Fruit fly (Drosophila melanogaster) whole organism, embryonic: ENCODE measurements around the gene wisp.

ENCODE experiments used
- ATbp ChIP-seq: fragments of 200-800 bp; sonication (Bioruptor generic); optimal IDR thresholded peaks from 2 replicates; lab custom pipeline; 2017; ENCODE audit warnings: missing biosample characterization, mild to moderate bottlenecking, missing genetic modification characterization, missing genetic modification reagents
- Ada2b ChIP-seq: fragments of 200-800 bp; sonication (Bioruptor generic); IDR thresholded peaks from 2 replicates; pipeline ENCODE4 v1.3.6; 2022; ENCODE audit warnings: missing biosample characterization, missing genetic modification characterization
- Atf6 ChIP-seq: fragments of 200-800 bp; sonication (Bioruptor generic); IDR thresholded peaks from 2 replicates; pipeline ENCODE4 v1.3.6; 2022; ENCODE audit warnings: missing biosample characterization, missing genetic modification characterization
- CG10209 ChIP-seq: fragments of 200-800 bp; sonication (Bioruptor generic); optimal IDR thresholded peaks from 3 replicates; lab custom pipeline; 2017; ENCODE audit warnings: missing biosample characterization, mild to moderate bottlenecking, missing genetic modification characterization, missing genetic modification reagents
- CG11085 ChIP-seq: fragments of 200-800 bp; sonication (Bioruptor generic); IDR thresholded peaks from 2 replicates; pipeline ENCODE4 v1.3.6; 2022; ENCODE audit warnings: missing biosample characterization, missing genetic modification characterization
- CG12155 ChIP-seq: fragments of 200-800 bp; sonication (Bioruptor generic); optimal IDR thresholded peaks from 3 replicates; lab custom pipeline; 2016; ENCODE audit warnings: missing biosample characterization, missing genetic modification characterization
- CG12942 ChIP-seq: fragments of 200-800 bp; sonication (Bioruptor generic); optimal IDR thresholded peaks from 3 replicates; lab custom pipeline; 2016; ENCODE audit warnings: missing biosample characterization, missing genetic modification characterization
- CG13287 ChIP-seq: fragments of 200-800 bp; sonication (Bioruptor generic); IDR thresholded peaks from 2 replicates; pipeline ENCODE4 v1.3.6; 2022; ENCODE audit warnings: missing biosample characterization, missing genetic modification characterization; ENCODE audit not compliant: partially characterized antibody
- CG14441 ChIP-seq: fragments of 200-800 bp; sonication (Bioruptor generic); IDR thresholded peaks from 2 replicates; pipeline ENCODE4 v1.3.6; 2022; ENCODE audit warnings: missing biosample characterization, missing genetic modification characterization
- CG1602 ChIP-seq: fragments of 200-800 bp; sonication (Bioruptor generic); optimal IDR thresholded peaks from 3 replicates; lab custom pipeline; 2016; ENCODE audit warnings: missing biosample characterization, missing genetic modification characterization
- CG16779 ChIP-seq: fragments of 200-800 bp; sonication (Bioruptor generic); IDR thresholded peaks from 2 replicates; pipeline ENCODE4 v1.3.6; 2022; ENCODE audit warnings: missing biosample characterization, missing genetic modification characterization
- CG17186 ChIP-seq: fragments of 200-800 bp; sonication (Bioruptor generic); optimal IDR thresholded peaks from 3 replicates; lab custom pipeline; 2017; ENCODE audit warnings: missing biosample characterization, missing genetic modification reagents, missing genetic modification characterization
- CG17359 ChIP-seq: fragments of 200-800 bp; sonication (Bioruptor generic); optimal IDR thresholded peaks from 3 replicates; lab custom pipeline; 2018; ENCODE audit warnings: missing biosample characterization, mild to moderate bottlenecking, missing genetic modification characterization, moderate library complexity
- CG2120 ChIP-seq: fragments of 200-800 bp; sonication (Bioruptor generic); optimal IDR thresholded peaks from 3 replicates; lab custom pipeline; 2016; ENCODE audit warnings: missing biosample characterization, missing genetic modification characterization
- CG30403 ChIP-seq: fragments of 200-800 bp; sonication (Bioruptor generic); optimal IDR thresholded peaks from 3 replicates; lab custom pipeline; 2016; ENCODE audit warnings: missing biosample characterization, missing genetic modification characterization
- CG34224 ChIP-seq: fragments of 200-800 bp; sonication (Bioruptor generic); IDR thresholded peaks from 3 replicates; pipeline ENCODE4 v1.3.6; 2022; ENCODE audit warnings: missing biosample characterization, missing genetic modification characterization; ENCODE audit not compliant: partially characterized antibody
- CG3838 ChIP-seq: fragments of 200-800 bp; sonication (Bioruptor generic); optimal IDR thresholded peaks from 3 replicates; lab custom pipeline; 2016; ENCODE audit warnings: missing biosample characterization, missing genetic modification characterization
- CG4328 ChIP-seq: fragments of 200-800 bp; sonication (Bioruptor generic); optimal IDR thresholded peaks from 3 replicates; lab custom pipeline; 2017; ENCODE audit warnings: missing biosample characterization, missing genetic modification reagents, missing genetic modification characterization
- CG5245 ChIP-seq: fragments of 200-800 bp; sonication (Bioruptor generic); optimal IDR thresholded peaks from 3 replicates; lab custom pipeline; 2016; ENCODE audit warnings: missing biosample characterization, missing genetic modification characterization
- CG6791 ChIP-seq: fragments of 200-800 bp; sonication (Bioruptor generic); IDR thresholded peaks from 3 replicates; pipeline ENCODE4 v1.3.6; 2022; ENCODE audit warnings: missing biosample characterization, missing genetic modification characterization; ENCODE audit not compliant: partially characterized antibody
- CG7745 ChIP-seq: fragments of 200-800 bp; sonication (Bioruptor generic); optimal IDR thresholded peaks from 2 replicates; lab custom pipeline; 2018; ENCODE audit warnings: missing biosample characterization, mild to moderate bottlenecking, missing genetic modification characterization, moderate library complexity
- CG9797 ChIP-seq: fragments of 200-800 bp; sonication (Bioruptor generic); optimal IDR thresholded peaks from 3 replicates; lab custom pipeline; 2018; ENCODE audit warnings: missing biosample characterization, mild to moderate bottlenecking, missing genetic modification characterization
- Camta ChIP-seq: fragments of 200-800 bp; sonication (Bioruptor generic); optimal IDR thresholded peaks from 2 replicates; lab custom pipeline; 2016; ENCODE audit warnings: missing biosample characterization, missing genetic modification characterization
- Dad ChIP-seq: fragments of 200-800 bp; sonication (Bioruptor generic); optimal IDR thresholded peaks from 3 replicates; lab custom pipeline; 2016; ENCODE audit warnings: missing biosample characterization, missing genetic modification characterization
- Dfd ChIP-seq, 2 experiments: fragments of >200 bp; optimal IDR thresholded peaks; 2 replicates each; lab custom pipeline; 2017; ENCODE audit warnings: missing biosample characterization in 2 of 2, missing genetic modification characterization in 2 of 2
- Dip2 ChIP-seq: fragments of 200-800 bp; sonication (Bioruptor generic); IDR thresholded peaks from 2 replicates; pipeline ENCODE4 v1.3.6; 2022; ENCODE audit warnings: missing biosample characterization, missing genetic modification characterization
- Dip3 ChIP-seq: fragments of 200-800 bp; sonication (Bioruptor generic); optimal IDR thresholded peaks from 3 replicates; lab custom pipeline; 2016; ENCODE audit warnings: missing biosample characterization, missing genetic modification characterization
- Fer1 ChIP-seq: fragments of 200-800 bp; sonication (Bioruptor generic); optimal IDR thresholded peaks from 2 replicates; lab custom pipeline; 2017; ENCODE audit warnings: missing biosample characterization, mild to moderate bottlenecking, missing genetic modification characterization
- HmgD ChIP-seq: fragments of 200-800 bp; sonication (Bioruptor generic); optimal IDR thresholded peaks from 3 replicates; lab custom pipeline; 2016; ENCODE audit warnings: missing biosample characterization, missing genetic modification characterization
- Hr78 ChIP-seq, 2 experiments: fragments of 200-800 bp in 1 of 2; fragments of >200 bp in 1 of 2; sonication (Bioruptor generic) in 1 of 2; optimal IDR thresholded peaks; 2 replicates each; lab custom pipeline; 2017 to 2019; ENCODE audit warnings: missing biosample characterization in 2 of 2, missing genetic modification characterization in 2 of 2, mild to moderate bottlenecking in 1 of 2, moderate library complexity in 1 of 2
- Mad ChIP-seq: fragments of 200-800 bp; sonication (Bioruptor generic); optimal IDR thresholded peaks from 2 replicates; lab custom pipeline; 2016; ENCODE audit warnings: missing biosample characterization, missing genetic modification characterization
- NC2α ChIP-seq: fragments of 200-800 bp; sonication (Bioruptor generic); optimal IDR thresholded peaks from 2 replicates; lab custom pipeline; 2016; ENCODE audit warnings: missing biosample characterization, missing genetic modification characterization
- NK7.1 ChIP-seq: fragments of 200-800 bp; sonication (Bioruptor generic); optimal IDR thresholded peaks from 3 replicates; lab custom pipeline; 2016; ENCODE audit warnings: missing biosample characterization, missing genetic modification characterization
- Oaz ChIP-seq: fragments of 200-800 bp; sonication (Bioruptor generic); IDR thresholded peaks from 2 replicates; pipeline ENCODE4 v1.3.6; 2022; ENCODE audit warnings: missing biosample characterization, missing genetic modification characterization
- Ravus ChIP-seq: fragments of 200-800 bp; sonication (Bioruptor generic); IDR thresholded peaks from 2 replicates; pipeline ENCODE4 v1.3.6; 2022; ENCODE audit warnings: missing biosample characterization, missing genetic modification characterization
- YL-1 ChIP-seq: fragments of 200-800 bp; sonication (Bioruptor generic); optimal IDR thresholded peaks from 3 replicates; lab custom pipeline; 2017; ENCODE audit warnings: missing biosample characterization, mild to moderate bottlenecking, missing genetic modification characterization
- cad ChIP-seq: fragments of >200 bp; optimal IDR thresholded peaks from 2 replicates; lab custom pipeline; 2017; ENCODE audit warnings: missing biosample characterization, missing genetic modification characterization
- chn ChIP-seq: fragments of 200-800 bp; sonication (Bioruptor generic); optimal IDR thresholded peaks from 2 replicates; lab custom pipeline; 2016; ENCODE audit warnings: missing biosample characterization, missing genetic modification characterization
- ci ChIP-seq: fragments of 200-800 bp; sonication (Bioruptor generic); IDR thresholded peaks from 3 replicates; pipeline ENCODE4 v1.3.6; 2022; ENCODE audit warnings: missing biosample characterization, missing genetic modification characterization
- dpn ChIP-seq, 2 experiments: fragments of 200-800 bp; sonication (Bioruptor generic); optimal IDR thresholded peaks; 3 replicates each; lab custom pipeline; 2016; ENCODE audit warnings: missing biosample characterization in 2 of 2, missing genetic modification characterization in 2 of 2
- gro ChIP-seq: fragments of 200-800 bp; sonication (Bioruptor generic); optimal IDR thresholded peaks from 2 replicates; lab custom pipeline; 2016; ENCODE audit warnings: missing biosample characterization, missing genetic modification characterization
- gsb ChIP-seq: fragments of 200-800 bp; sonication (Bioruptor generic); IDR thresholded peaks from 2 replicates; pipeline ENCODE4 v1.3.6; 2022; ENCODE audit warnings: missing biosample characterization, missing genetic modification characterization
- jing ChIP-seq: fragments of 200-800 bp; sonication (Bioruptor generic); optimal IDR thresholded peaks from 2 replicates; lab custom pipeline; 2018; ENCODE audit warnings: missing biosample characterization, mild to moderate bottlenecking, missing genetic modification characterization
- lilli ChIP-seq: fragments of 200-800 bp; sonication (Bioruptor generic); optimal IDR thresholded peaks from 3 replicates; lab custom pipeline; 2016; ENCODE audit warnings: missing biosample characterization, missing genetic modification characterization
- luna ChIP-seq: fragments of 200-800 bp; sonication (Bioruptor generic); optimal IDR thresholded peaks from 2 replicates; lab custom pipeline; 2016; ENCODE audit warnings: missing biosample characterization, missing genetic modification characterization
- phol ChIP-seq: fragments of 200-800 bp; sonication (Bioruptor generic); optimal IDR thresholded peaks from 3 replicates; lab custom pipeline; 2018; ENCODE audit warnings: missing biosample characterization, mild to moderate bottlenecking, missing genetic modification characterization, moderate library complexity
- run ChIP-seq: fragments of 200-800 bp; sonication (Bioruptor generic); optimal IDR thresholded peaks from 3 replicates; lab custom pipeline; 2018; ENCODE audit warnings: missing biosample characterization, mild to moderate bottlenecking, missing genetic modification characterization
- sim ChIP-seq: fragments of 200-800 bp; sonication (Bioruptor generic); IDR thresholded peaks from 2 replicates; pipeline ENCODE4 v1.3.6; 2022; ENCODE audit warnings: missing biosample characterization, missing genetic modification characterization
- tll ChIP-seq, 2 experiments: fragments of 200-800 bp in 1 of 2; fragments of >200 bp in 1 of 2; sonication (Bioruptor generic) in 1 of 2; optimal IDR thresholded peaks; 2 replicates each; lab custom pipeline; 2017 to 2019; ENCODE audit warnings: missing biosample characterization in 2 of 2, missing genetic modification characterization in 2 of 2, mild to moderate bottlenecking in 1 of 2, moderate library complexity in 1 of 2
- z ChIP-seq: fragments of 200-800 bp; sonication (Bioruptor generic); IDR thresholded peaks from 3 replicates; pipeline ENCODE4 v1.3.6; 2022; ENCODE audit warnings: missing biosample characterization, missing genetic modification characterization

The wisp gene

dm6 chrX:11846049-11846718 is 47.6 kb upstream of the wisp start, which contains the start of gene CG15740 (continued):
- TF ChIP-seq CG6791 (no peak), Dip3 (GFP tag; lab: Kevin White, UChicago) (no peak), ci (peak; percentile 62; the same call in 1 of the 3 replicates), z (GFP tag; lab: Robert Waterston, UW) (no peak), Dip2 (GFP tag; lab: Robert Waterston, UW) (no peak), gro (GFP tag; lab: Kevin White, UChicago) (no peak), Oaz (GFP tag; lab: Robert Waterston, UW) (0 out of 2 replicates have a peak, but pooled peaks have one; percentile 29), Atf6 (GFP tag; lab: Robert Waterston, UW) (peak; percentile 73; the same call in 1 of the 2 replicates), CG7745 (tag; lab: Kevin White, UChicago) (no peak), sim (GFP tag; lab: Robert Waterston, UW) (no peak), Ada2b (GFP tag; lab: Robert Waterston, UW) (peak; percentile 62), tll (GFP tag; optimal IDR thresholded peaks at IDR 0.05; lab: Kevin White, UChicago) (no peak), Hr78 (GFP tag; optimal IDR thresholded peaks at IDR 0.05; lab: Kevin White, UChicago) (no peak), Camta (GFP tag; lab: Kevin White, UChicago) (peak; percentile 46), CG12155 (GFP tag; lab: Kevin White, UChicago) (no peak), CG1602 (no peak), dpn (GFP tag; optimal IDR thresholded peaks at IDR 0.05; lab: Kevin White, UChicago) (peak; percentile 28 to 64), CG4328 (GFP tag; lab: Kevin White, UChicago) (no peak), CG17359 (tag; lab: Kevin White, UChicago) (peak; percentile 42), CG10209 (GFP tag; lab: Kevin White, UChicago) (peak; percentile 2), Dad (GFP tag; lab: Kevin White, UChicago) (no peak), phol (peak; percentile 43), CG11085 (GFP tag; lab: Robert Waterston, UW) (no peak), NK7.1 (GFP tag; lab: Kevin White, UChicago) (no peak), cad (GFP tag; lab: Kevin White, UChicago) (no peak), run (tag; lab: Kevin White, UChicago) (no peak), luna (GFP tag; lab: Kevin White, UChicago) (no peak), CG12942 (GFP tag; lab: Kevin White, UChicago) (no peak), CG9797 (GFP tag; lab: Kevin White, UChicago) (no peak), CG5245 (GFP tag; lab: Kevin White, UChicago) (no peak), chn (no peak), CG30403 (GFP tag; lab: Kevin White, UChicago) (peak; percentile 61), CG14441 (GFP tag; lab: Robert Waterston, UW) (peak; percentile 73), lilli (GFP tag; lab: Kevin White, UChicago) (peak; percentile 9), gsb (0 out of 2 replicates have a peak, but pooled peaks have one; percentile 35), Fer1 (GFP tag; lab: Kevin White, UChicago) (peak; percentile 10), YL-1 (GFP tag; lab: Kevin White, UChicago) (no peak), CG34224 (GFP tag; lab: Robert Waterston, UW) (no peak), Mad (no peak), CG3838 (GFP tag; lab: Kevin White, UChicago) (no peak), HmgD (GFP tag; lab: Kevin White, UChicago) (no peak), Dfd (GFP tag; optimal IDR thresholded peaks at IDR 0.05; lab: Kevin White, UChicago) (no peak), CG13287 (no peak), CG2120 (GFP tag; lab: Kevin White, UChicago) (peak; percentile 30), CG16779 (GFP tag; lab: Robert Waterston, UW) (no peak), NC2α (GFP tag; lab: Kevin White, UChicago) (no peak), Ravus (GFP tag; lab: Robert Waterston, UW) (no peak; the same call in 1 of the 2 replicates), CG17186 (GFP tag; lab: Kevin White, UChicago) (no peak), jing (GFP tag; lab: Kevin White, UChicago) (peak; percentile 25), ATbp (no peak)
